Fruit fly (Drosophila melanogaster): ENCODE results near the gene Mlc1.

dm6 chr3R:27655109-27655508, 4.9 kb downstream of the Mlc1 start:
- no peak for TF ChIP-seq CG8478 (optimal IDR thresholded peaks at IDR 0.05)
- no peak for TF ChIP-seq CTCF (optimal IDR thresholded peaks at IDR 0.05)
